Fruit fly (Drosophila melanogaster) whole organism, embryonic: ENCODE data around the gene RpS15Aa.

Experiments used
- Bdp1 ChIP-seq: fragments of 200-800 bp; sonication (Bioruptor generic); optimal IDR thresholded peaks from 3 replicates; lab custom pipeline; 2016; ENCODE audit warnings: missing biosample characterization, missing genetic modification characterization
- CG11247 ChIP-seq: fragments of 200-800 bp; sonication (Bioruptor generic); IDR thresholded peaks from 2 replicates; pipeline ENCODE4 v1.3.6; 2022; ENCODE audit warnings: missing biosample characterization, missing genetic modification characterization
- CG2712 ChIP-seq: fragments of 200-800 bp; optimal IDR thresholded peaks from 3 replicates; lab custom pipeline; 2019; ENCODE audit warnings: missing biosample characterization, mild to moderate bottlenecking, missing genetic modification characterization, moderate library complexity
- CG6254 ChIP-seq: fragments of 200-800 bp; sonication (Bioruptor generic); optimal IDR thresholded peaks from 3 replicates; lab custom pipeline; 2017; ENCODE audit warnings: mild to moderate bottlenecking, missing biosample characterization, missing genetic modification reagents, missing genetic modification characterization
- CG8089 ChIP-seq: fragments of 200-800 bp; sonication (Bioruptor generic); optimal IDR thresholded peaks from 3 replicates; lab custom pipeline; 2016; ENCODE audit warnings: missing biosample characterization, missing genetic modification characterization
- Neu2 ChIP-seq: fragments of 200-800 bp; sonication (Bioruptor generic); optimal IDR thresholded peaks from 3 replicates; lab custom pipeline; 2016; ENCODE audit warnings: missing biosample characterization, missing genetic modification characterization, borderline replicate concordance
- Sry-β ChIP-seq: fragments of 200-800 bp; sonication (Bioruptor generic); optimal IDR thresholded peaks from 2 replicates; lab custom pipeline; 2018; ENCODE audit warnings: missing biosample characterization, mild to moderate bottlenecking, missing genetic modification characterization, moderate library complexity
- h ChIP-seq: fragments of >200 bp; optimal IDR thresholded peaks from 2 replicates; lab custom pipeline; 2017
- psq ChIP-seq: fragments of 200-800 bp; sonication (Bioruptor generic); optimal IDR thresholded peaks from 2 replicates; lab custom pipeline; 2017; ENCODE audit warnings: missing biosample characterization, missing genetic modification characterization

dm6 chrX:13296405-13297183, 40.9 kb downstream of the RpS15Aa start, which contains the start of gene CG1622:
- TF ChIP-seq CG8089 (GFP tag; lab: Kevin White, UChicago) (no peak), Bdp1 (GFP tag; lab: Kevin White, UChicago) (no peak), h (lab: Kevin White, UChicago) (no peak), psq (no peak), CG6254 (GFP tag; lab: Kevin White, UChicago) (no peak), Sry-β (GFP tag; lab: Kevin White, UChicago) (peak; percentile 51), CG2712 (tag; lab: Kevin White, UChicago) (peak; percentile 48), CG11247 (no peak; the same call in 1 of the 2 replicates), Neu2 (GFP tag; lab: Kevin White, UChicago) (no peak)
